Worm (Caenorhabditis elegans) whole organism, early embryonic: Measurements from ENCODE around the gene srz-64.

Experiments
- B0310.2 ChIP-seq: sonication (generic microtip); optimal IDR thresholded peaks from 2 replicates; lab custom pipeline; 2016; ENCODE audit warnings: mild to moderate bottlenecking, missing genetic modification characterization, missing compliant biosample characterization
- F13C5.2 ChIP-seq: sonication (generic microtip); optimal IDR thresholded peaks from 2 replicates; lab custom pipeline; 2017; ENCODE audit warnings: mild to moderate bottlenecking, missing genetic modification characterization, inconsistent platforms, missing compliant biosample characterization
- aly-1 ChIP-seq: sonication (generic microtip); optimal IDR thresholded peaks from 2 replicates; lab custom pipeline; 2016; ENCODE audit warnings: missing genetic modification characterization, missing compliant biosample characterization
- ama-1 ChIP-seq: fragments of 150-350 bp; optimal IDR thresholded peaks from 2 replicates; lab custom pipeline; 2014
- ceh-13 ChIP-seq: fragments of 200-800 bp; sonication (Bioruptor generic); optimal IDR thresholded peaks from 2 replicates; lab custom pipeline; 2018; ENCODE audit warnings: mild to moderate bottlenecking, missing genetic modification characterization, missing compliant biosample characterization
- ceh-36 ChIP-seq: sonication (generic microtip); optimal IDR thresholded peaks from 2 replicates; lab custom pipeline; 2016; ENCODE audit warnings: missing genetic modification characterization, inconsistent platforms, missing compliant biosample characterization
- ets-7 ChIP-seq: sonication (generic microtip); optimal IDR thresholded peaks from 2 replicates; lab custom pipeline; 2016; ENCODE audit warnings: missing genotype, missing genetic modification characterization, missing compliant biosample characterization
- flt-1 ChIP-seq: fragments of 200-800 bp; sonication (Bioruptor generic); IDR thresholded peaks from 2 replicates; pipeline ENCODE4 v1.3.6; 2022; ENCODE audit warnings: missing genetic modification characterization, missing compliant biosample characterization
- hmbx-1 ChIP-seq: sonication (generic microtip); optimal IDR thresholded peaks from 2 replicates; lab custom pipeline; 2016; ENCODE audit warnings: mild to moderate bottlenecking, missing genetic modification characterization, missing compliant biosample characterization
- hmg-4 ChIP-seq: fragments of 200-800 bp; sonication (Bioruptor generic); optimal IDR thresholded peaks from 2 replicates; lab custom pipeline; 2018; ENCODE audit warnings: mild to moderate bottlenecking, missing genetic modification characterization, missing compliant biosample characterization
- hnd-1 ChIP-seq: sonication (generic microtip); optimal IDR thresholded peaks from 2 replicates; lab custom pipeline; 2016; ENCODE audit warnings: missing genetic modification characterization, missing compliant biosample characterization
- pes-1 ChIP-seq: fragments of 200-800 bp; sonication (Bioruptor generic); IDR thresholded peaks from 2 replicates; pipeline ENCODE4 v1.3.6; 2022; ENCODE audit warnings: missing genetic modification reagents, missing genetic modification characterization, missing compliant biosample characterization
- scrt-1 ChIP-seq: fragments of 200-800 bp; sonication (Bioruptor generic); IDR thresholded peaks from 2 replicates; pipeline ENCODE4 v1.3.6; 2022; ENCODE audit warnings: missing genetic modification characterization, missing compliant biosample characterization
- sea-1 ChIP-seq: fragments of 200-800 bp; sonication (Bioruptor generic); conservative IDR thresholded peaks from 2 replicates; pipeline ENCODE4 v1.3.6; 2022; ENCODE audit warnings: missing genetic modification characterization, missing compliant biosample characterization
- tbx-11 ChIP-seq: fragments of 200-800 bp; sonication (Bioruptor generic); IDR thresholded peaks from 2 replicates; pipeline ENCODE4 v1.3.6; 2022; ENCODE audit warnings: missing genetic modification characterization, missing compliant biosample characterization
- tbx-37 ChIP-seq: fragments of 200-800 bp; sonication (Bioruptor generic); conservative IDR thresholded peaks from 2 replicates; pipeline ENCODE4 v1.3.6; 2022; ENCODE audit warnings: missing genetic modification reagents, missing genetic modification characterization, missing compliant biosample characterization
- tra-4 ChIP-seq: sonication (generic microtip); optimal IDR thresholded peaks from 2 replicates; lab custom pipeline; 2017; ENCODE audit warnings: missing genetic modification characterization, missing compliant biosample characterization

The srz-64 gene

ce11 chrII:1241176-1241730 lies 51.8 kb downstream of the srz-64 start:
- TF ChIP-seq pes-1 (GFP tag; lab: Robert Waterston, UW): peak; percentile 17; the same call in 1 of the 2 replicates
- no peak for TF ChIP-seq hmbx-1 (tag; lab: Kevin White, UChicago)
- 0 out of 2 replicates have a peak, but pooled peaks have one; percentile 24 for TF ChIP-seq scrt-1 (GFP tag; lab: Robert Waterston, UW)

- no peak for TF ChIP-seq hmg-4 (GFP tag; lab: Kevin White, UChicago)
- TF ChIP-seq tra-4: no peak
- TF ChIP-seq B0310.2 (tag; lab: Kevin White, UChicago): no peak
- no peak for TF ChIP-seq flt-1
- no peak for TF ChIP-seq tbx-37 (GFP tag; lab: Robert Waterston, UW)
- no peak for TF ChIP-seq sea-1
- TF ChIP-seq tbx-11 (GFP tag; lab: Robert Waterston, UW): no peak
- no peak for TF ChIP-seq pes-1 (GFP tag; lab: Robert Waterston, UW)
- TF ChIP-seq ceh-36: no peak
- no peak for TF ChIP-seq ets-7 (tag; lab: Kevin White, UChicago)
- no peak for TF ChIP-seq ceh-13 (GFP tag; lab: Kevin White, UChicago)
- TF ChIP-seq F13C5.2: no peak
- TF ChIP-seq scrt-1 (GFP tag; lab: Robert Waterston, UW): no peak
- no peak for TF ChIP-seq aly-1 (tag; lab: Kevin White, UChicago)
- TF ChIP-seq hnd-1 (tag; lab: Kevin White, UChicago): no peak
- no peak for TF ChIP-seq ama-1
- TF ChIP-seq hmbx-1 (tag; lab: Kevin White, UChicago): no peak
These were observed 52.6 kb downstream of the srz-64 start for ce11 chrII:1240436-1240835.

ce11 chrII:1239433-1240020 lies 53.5 kb downstream of the srz-64 start:
- TF ChIP-seq scrt-1 (GFP tag; lab: Robert Waterston, UW) (0 out of 2 replicates have a peak, but pooled peaks have one; percentile 42), pes-1 (GFP tag; lab: Robert Waterston, UW) (no peak)
